Fruit fly (Drosophila melanogaster) whole organism, embryonic: ENCODE data around the gene mRpS2.

Experiments
- CG10209 ChIP-seq: fragments of 200-800 bp; sonication (Bioruptor generic); optimal IDR thresholded peaks from 3 replicates; lab custom pipeline; 2017; ENCODE audit warnings: missing biosample characterization, mild to moderate bottlenecking, missing genetic modification characterization, missing genetic modification reagents
- CG12769 ChIP-seq: fragments of 200-800 bp; sonication (Bioruptor generic); optimal IDR thresholded peaks from 2 replicates; lab custom pipeline; 2019; ENCODE audit warnings: missing biosample characterization, mild to moderate bottlenecking, missing genetic modification characterization, moderate library complexity
- CG14050 ChIP-seq: fragments of 200-800 bp; sonication (Bioruptor generic); IDR thresholded peaks from 3 replicates; pipeline ENCODE4 v1.3.6; 2022; ENCODE audit warnings: missing biosample characterization, missing genetic modification characterization
- CG15011 ChIP-seq: fragments of 200-800 bp; sonication (Bioruptor generic); optimal IDR thresholded peaks from 3 replicates; lab custom pipeline; 2018; ENCODE audit warnings: missing biosample characterization, mild to moderate bottlenecking, missing genetic modification characterization
- CG15073 ChIP-seq: fragments of 200-800 bp; sonication (Bioruptor generic); optimal IDR thresholded peaks from 2 replicates; lab custom pipeline; 2016; ENCODE audit warnings: missing biosample characterization, missing genetic modification characterization
- CG1602 ChIP-seq: fragments of 200-800 bp; sonication (Bioruptor generic); optimal IDR thresholded peaks from 3 replicates; lab custom pipeline; 2016; ENCODE audit warnings: missing biosample characterization, missing genetic modification characterization
- CG1792 ChIP-seq: fragments of 200-800 bp; sonication (Bioruptor generic); optimal IDR thresholded peaks from 2 replicates; lab custom pipeline; 2016; ENCODE audit warnings: missing biosample characterization, missing genetic modification characterization
- CG18619 ChIP-seq: fragments of 200-800 bp; sonication (Bioruptor generic); optimal IDR thresholded peaks from 3 replicates; lab custom pipeline; 2017; ENCODE audit warnings: missing biosample characterization, mild to moderate bottlenecking, missing genetic modification characterization
- CG2129 ChIP-seq: fragments of 200-800 bp; sonication (Bioruptor generic); IDR thresholded peaks from 2 replicates; pipeline ENCODE4 v1.3.6; 2022; ENCODE audit warnings: missing biosample characterization, missing genetic modification characterization; ENCODE audit not compliant: partially characterized antibody
- CG32767 ChIP-seq: fragments of 200-800 bp; sonication (Bioruptor generic); IDR thresholded peaks from 2 replicates; pipeline ENCODE4 v1.3.6; 2022; ENCODE audit warnings: missing biosample characterization, missing genetic modification characterization
- CG33213 ChIP-seq: fragments of 200-800 bp; sonication (Bioruptor generic); optimal IDR thresholded peaks from 3 replicates; lab custom pipeline; 2016; ENCODE audit warnings: missing biosample characterization, missing genetic modification characterization
- CG6254 ChIP-seq: fragments of 200-800 bp; sonication (Bioruptor generic); optimal IDR thresholded peaks from 3 replicates; lab custom pipeline; 2017; ENCODE audit warnings: mild to moderate bottlenecking, missing biosample characterization, missing genetic modification reagents, missing genetic modification characterization
- CG8359 ChIP-seq: fragments of 200-800 bp; sonication (Bioruptor generic); optimal IDR thresholded peaks from 2 replicates; lab custom pipeline; 2017; ENCODE audit warnings: missing biosample characterization, mild to moderate bottlenecking, missing genetic modification characterization, borderline replicate concordance
- CHES-1-like ChIP-seq: fragments of 200-800 bp; sonication (Bioruptor generic); optimal IDR thresholded peaks from 2 replicates; lab custom pipeline; 2016; ENCODE audit warnings: missing biosample characterization, missing genetic modification characterization
- D ChIP-seq, 2 experiments: fragments of 200-800 bp in 1 of 2; fragments of >200 bp in 1 of 2; sonication (Bioruptor generic) in 1 of 2; optimal IDR thresholded peaks; 2 replicates in 1 of 2; 3 replicates in 1 of 2; lab custom pipeline; 2017; ENCODE audit warnings: mild to moderate bottlenecking in 1 of 2, missing biosample characterization in 1 of 2, missing genetic modification characterization in 1 of 2, missing genetic modification reagents in 1 of 2
- Dref ChIP-seq: fragments of 200-800 bp; sonication (Bioruptor generic); IDR thresholded peaks from 2 replicates; pipeline ENCODE4 v1.3.6; 2022; ENCODE audit warnings: missing biosample characterization, missing genetic modification characterization
- Eip74EF ChIP-seq, 2 experiments: fragments of 200-800 bp in 1 of 2; fragments of >200 bp in 1 of 2; sonication (Bioruptor generic) in 1 of 2; optimal IDR thresholded peaks; 2 replicates each; lab custom pipeline; 2017 to 2019; ENCODE audit warnings: missing biosample characterization in 2 of 2, missing genetic modification characterization in 2 of 2, mild to moderate bottlenecking in 1 of 2, moderate library complexity in 1 of 2
- Gsc ChIP-seq: fragments of 200-800 bp; sonication (Bioruptor generic); IDR thresholded peaks from 2 replicates; pipeline ENCODE4 v1.3.6; 2022; ENCODE audit warnings: missing biosample characterization, missing genetic modification characterization
- HHEX ChIP-seq: fragments of 200-800 bp; sonication (Bioruptor generic); optimal IDR thresholded peaks from 3 replicates; lab custom pipeline; 2017; ENCODE audit warnings: missing biosample characterization, mild to moderate bottlenecking, missing genetic modification characterization, missing genetic modification reagents
- Hand ChIP-seq: fragments of 200-800 bp; sonication (Bioruptor generic); optimal IDR thresholded peaks from 2 replicates; lab custom pipeline; 2017; ENCODE audit warnings: mild to moderate bottlenecking, missing biosample characterization, missing genetic modification reagents, missing genetic modification characterization
- Hmr ChIP-seq: fragments of 200-800 bp; sonication (Bioruptor generic); optimal IDR thresholded peaks from 3 replicates; lab custom pipeline; 2017; ENCODE audit warnings: mild to moderate bottlenecking, missing biosample characterization, missing genetic modification reagents, missing genetic modification characterization
- Jarid2 ChIP-seq: fragments of 200-800 bp; sonication (Bioruptor generic); optimal IDR thresholded peaks from 3 replicates; lab custom pipeline; 2017; ENCODE audit warnings: mild to moderate bottlenecking, missing biosample characterization, missing genetic modification reagents, missing genetic modification characterization
- Kr ChIP-seq: fragments of 200-800 bp; sonication (Bioruptor generic); optimal IDR thresholded peaks from 2 replicates; lab custom pipeline; 2017; ENCODE audit warnings: missing biosample characterization, mild to moderate bottlenecking, missing genetic modification characterization
- Med ChIP-seq: fragments of 200-800 bp; sonication (Bioruptor generic); peaks from one replicate; lab custom pipeline; 2016; ENCODE audit warnings: missing biosample characterization, missing genetic modification characterization, mild to moderate bottlenecking, inconsistent platforms, moderate library complexity
- Poxn ChIP-seq: fragments of 200-800 bp; sonication (Bioruptor generic); IDR thresholded peaks from 2 replicates; pipeline ENCODE4 v1.3.6; 2022; ENCODE audit warnings: missing biosample characterization, missing genetic modification characterization
- Ravus ChIP-seq: fragments of 200-800 bp; sonication (Bioruptor generic); IDR thresholded peaks from 2 replicates; pipeline ENCODE4 v1.3.6; 2022; ENCODE audit warnings: missing biosample characterization, missing genetic modification characterization
- Sin3A ChIP-seq: fragments of >200 bp; optimal IDR thresholded peaks from 2 replicates; lab custom pipeline; 2018
- Sox100B ChIP-seq: fragments of 200-800 bp; sonication (Bioruptor generic); optimal IDR thresholded peaks from 3 replicates; lab custom pipeline; 2018; ENCODE audit warnings: missing biosample characterization, mild to moderate bottlenecking, missing genetic modification characterization
- Sry-δ ChIP-seq: fragments of 200-800 bp; sonication (Bioruptor generic); optimal IDR thresholded peaks from 2 replicates; lab custom pipeline; 2016; ENCODE audit warnings: missing biosample characterization, missing genetic modification characterization
- Stat92E ChIP-seq, 3 experiments: fragments of >200 bp in 2 of 3; fragments of 200-800 bp in 1 of 3; sonication (Bioruptor generic) in 1 of 3; optimal IDR thresholded peaks; 2 replicates each; lab custom pipeline; 2017 to 2019; ENCODE audit warnings: missing biosample characterization in 3 of 3, missing genetic modification characterization in 3 of 3, mild to moderate bottlenecking in 1 of 3, moderate library complexity in 1 of 3
- Trl ChIP-seq, 3 experiments: fragments of >200 bp in 2 of 3; fragments of 200-800 bp in 1 of 3; sonication (Bioruptor generic) in 1 of 3; optimal IDR thresholded peaks; 2 replicates in 1 of 3; 3 replicates in 2 of 3; lab custom pipeline; 2016 to 2017; ENCODE audit warnings: missing biosample characterization in 1 of 3, missing genetic modification characterization in 1 of 3
- amos ChIP-seq: fragments of 200-800 bp; sonication (Bioruptor generic); IDR thresholded peaks from 2 replicates; pipeline ENCODE4 v1.3.6; 2022; ENCODE audit warnings: missing biosample characterization, missing genetic modification characterization; ENCODE audit not compliant: partially characterized antibody
- cas ChIP-seq: fragments of 200-800 bp; sonication (Bioruptor generic); IDR thresholded peaks from 2 replicates; pipeline ENCODE4 v1.3.6; 2022; ENCODE audit warnings: missing biosample characterization, missing genetic modification characterization
- dimm ChIP-seq: fragments of 200-800 bp; sonication (Bioruptor generic); IDR thresholded peaks from 2 replicates; pipeline ENCODE4 v1.3.6; 2022; ENCODE audit warnings: missing biosample characterization, missing genetic modification characterization
- disco-r ChIP-seq: fragments of 200-800 bp; sonication (Bioruptor generic); optimal IDR thresholded peaks from 2 replicates; lab custom pipeline; 2016; ENCODE audit warnings: missing biosample characterization, missing genetic modification characterization
- dmrt99B ChIP-seq: fragments of 200-800 bp; sonication (Bioruptor generic); optimal IDR thresholded peaks from 2 replicates; lab custom pipeline; 2018; ENCODE audit warnings: missing biosample characterization, mild to moderate bottlenecking, missing genetic modification characterization, moderate library complexity
- dpn ChIP-seq, 2 experiments: fragments of 200-800 bp; sonication (Bioruptor generic); optimal IDR thresholded peaks; 3 replicates each; lab custom pipeline; 2016; ENCODE audit warnings: missing biosample characterization in 2 of 2, missing genetic modification characterization in 2 of 2
- ems ChIP-seq: fragments of 200-800 bp; sonication (Bioruptor generic); optimal IDR thresholded peaks from 3 replicates; lab custom pipeline; 2016; ENCODE audit warnings: missing biosample characterization, missing genetic modification characterization
- fd96Cb ChIP-seq: fragments of 200-800 bp; sonication (Bioruptor generic); optimal IDR thresholded peaks from 2 replicates; lab custom pipeline; 2018; ENCODE audit warnings: missing biosample characterization, mild to moderate bottlenecking, missing genetic modification characterization, moderate library complexity
- gsb-n ChIP-seq: fragments of 200-800 bp; sonication (Bioruptor generic); optimal IDR thresholded peaks from 3 replicates; lab custom pipeline; 2018; ENCODE audit warnings: missing biosample characterization, mild to moderate bottlenecking, missing genetic modification characterization
- lov ChIP-seq, 2 experiments: fragments of 200-800 bp in 1 of 2; fragments of >200 bp in 1 of 2; sonication (Bioruptor generic) in 1 of 2; IDR thresholded peaks in 1 of 2; optimal IDR thresholded peaks in 1 of 2; 2 replicates in 1 of 2; 3 replicates in 1 of 2; pipeline versions ENCODE4 v1.3.6 to Lab custom; 2017 to 2022; ENCODE audit warnings: missing biosample characterization in 1 of 2, missing genetic modification characterization in 1 of 2
- mam ChIP-seq: fragments of 200-800 bp; sonication (Bioruptor generic); optimal IDR thresholded peaks from 3 replicates; lab custom pipeline; 2016; ENCODE audit warnings: missing biosample characterization, missing genetic modification characterization
- ranshi ChIP-seq: fragments of 200-800 bp; sonication (Bioruptor generic); IDR thresholded peaks from 2 replicates; pipeline ENCODE4 v1.3.6; 2022; ENCODE audit warnings: missing biosample characterization, missing genetic modification characterization
- run ChIP-seq: fragments of 200-800 bp; sonication (Bioruptor generic); optimal IDR thresholded peaks from 3 replicates; lab custom pipeline; 2018; ENCODE audit warnings: missing biosample characterization, mild to moderate bottlenecking, missing genetic modification characterization
- sisA ChIP-seq: fragments of 200-800 bp; sonication (Bioruptor generic); IDR thresholded peaks from 2 replicates; pipeline ENCODE4 v1.3.6; 2022; ENCODE audit warnings: missing biosample characterization, missing genetic modification characterization
- unc-4 ChIP-seq: fragments of 200-800 bp; sonication (Bioruptor generic); IDR thresholded peaks from 2 replicates; pipeline ENCODE4 v1.3.6; 2022; ENCODE audit warnings: missing biosample characterization, missing genetic modification characterization; ENCODE audit not compliant: partially characterized antibody
- vnd ChIP-seq: fragments of 200-800 bp; sonication (Bioruptor generic); IDR thresholded peaks from 3 replicates; pipeline ENCODE4 v1.3.6; 2022; ENCODE audit warnings: missing biosample characterization, missing genetic modification characterization; ENCODE audit not compliant: partially characterized antibody
- z ChIP-seq: fragments of 200-800 bp; sonication (Bioruptor generic); IDR thresholded peaks from 3 replicates; pipeline ENCODE4 v1.3.6; 2022; ENCODE audit warnings: missing biosample characterization, missing genetic modification characterization
- zf30C ChIP-seq: fragments of 200-800 bp; sonication (Bioruptor generic); optimal IDR thresholded peaks from 3 replicates; lab custom pipeline; 2018; ENCODE audit warnings: missing biosample characterization, mild to moderate bottlenecking, missing genetic modification characterization

mRpS2 gene

DNA sequence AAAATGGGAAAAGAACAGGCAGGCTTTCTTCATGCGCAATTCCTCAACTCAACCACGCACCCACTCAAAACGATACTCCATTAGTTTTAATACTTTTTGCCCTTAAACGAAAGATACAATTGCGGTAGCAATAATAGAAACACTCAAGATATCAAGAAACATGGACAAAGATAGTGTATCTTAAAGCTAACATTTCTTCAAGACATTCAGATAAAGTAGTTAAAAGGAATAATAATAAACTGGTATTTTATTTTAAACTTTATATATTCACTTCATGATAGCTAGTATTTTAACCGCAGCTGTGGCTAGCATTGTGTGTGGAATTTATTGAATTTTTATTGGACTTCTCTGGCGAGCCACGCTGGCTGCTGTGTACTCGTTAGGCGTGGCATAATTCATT, 5.9 kb upstream of the mRpS2 start (continued):
- TF ChIP-seq HHEX (GFP tag; lab: Kevin White, UChicago) (peak; percentile 58), vnd (no peak), Ravus (GFP tag; lab: Robert Waterston, UW) (no peak), ems (GFP tag; lab: Kevin White, UChicago) (no peak), Sry-δ (no peak), CG8359 (GFP tag; lab: Kevin White, UChicago) (peak; percentile 33), Gsc (GFP tag; lab: Robert Waterston, UW) (no peak), CG10209 (GFP tag; lab: Kevin White, UChicago) (peak; percentile 43), Jarid2 (GFP tag; lab: Kevin White, UChicago) (no peak), Hand (GFP tag; lab: Kevin White, UChicago) (peak; percentile 62), z (GFP tag; lab: Robert Waterston, UW) (no peak), Stat92E (GFP tag; optimal IDR thresholded peaks at IDR 0.05; lab: Kevin White, UChicago) (no peak), CG1602 (GFP tag; lab: Kevin White, UChicago) (peak; percentile 49), D (optimal IDR thresholded peaks at IDR 0.05; lab: Kevin White, UChicago) (no peak), D (GFP tag; optimal IDR thresholded peaks at IDR 0.05; lab: Kevin White, UChicago) (peak; percentile 61), fd96Cb (peak; percentile 73), dpn (GFP tag; optimal IDR thresholded peaks at IDR 0.05; lab: Kevin White, UChicago) (peak in 1 of 2 experiments; percentile 43), CG2129 (no peak), Sin3A (lab: Kevin White, UChicago) (no peak), zf30C (GFP tag; lab: Kevin White, UChicago) (no peak), Dref (GFP tag; lab: Robert Waterston, UW) (no peak), run (tag; lab: Kevin White, UChicago) (peak; percentile 40), CG1792 (GFP tag; lab: Kevin White, UChicago) (no peak), CG14050 (peak; percentile 43; the same call in 1 of the 3 replicates), Poxn (no peak), Hmr (GFP tag; lab: Kevin White, UChicago) (peak; percentile 64), lov (optimal IDR thresholded peaks at IDR 0.05; lab: Kevin White, UChicago) (no peak), lov (GFP tag; IDR thresholded peaks at IDR 0.05; lab: Robert Waterston, UW) (no peak), gsb-n (tag; lab: Kevin White, UChicago) (peak; percentile 59), mam (GFP tag; lab: Kevin White, UChicago) (peak; percentile 19), dmrt99B (tag; lab: Kevin White, UChicago) (peak; percentile 84), CHES-1-like (GFP tag; lab: Kevin White, UChicago) (no peak), CG12769 (tag; lab: Kevin White, UChicago) (peak; percentile 53), Eip74EF (GFP tag; optimal IDR thresholded peaks at IDR 0.05; lab: Kevin White, UChicago) (peak in 1 of 2 experiments; percentile 2), Med (GFP tag; lab: Kevin White, UChicago) (peak; percentile 71), dimm (GFP tag; lab: Robert Waterston, UW) (no peak), CG32767 (peak; percentile 71), unc-4 (GFP tag; lab: Robert Waterston, UW) (no peak), disco-r (no peak), Kr (GFP tag; lab: Kevin White, UChicago) (no peak), CG33213 (GFP tag; lab: Kevin White, UChicago) (no peak), ranshi (GFP tag; lab: Robert Waterston, UW) (no peak), cas (GFP tag; lab: Robert Waterston, UW) (no peak), amos (GFP tag; lab: Robert Waterston, UW) (no peak), Sox100B (peak; percentile 59), CG15073 (GFP tag; lab: Kevin White, UChicago) (no peak), CG6254 (GFP tag; lab: Kevin White, UChicago) (peak; percentile 50), CG15011 (GFP tag; lab: Kevin White, UChicago) (peak; percentile 45), sisA (GFP tag; lab: Robert Waterston, UW) (peak; percentile 43; the same call in 1 of the 2 replicates), CG18619 (GFP tag; lab: Kevin White, UChicago) (peak; percentile 5), Trl (optimal IDR thresholded peaks at IDR 0.05; lab: Kevin White, UChicago) (no peak), Trl (GFP tag; optimal IDR thresholded peaks at IDR 0.05; lab: Kevin White, UChicago) (peak; percentile 26)
